Fruit fly (Drosophila melanogaster): ENCODE results near the gene Nsf2.

Nsf2 gene

dm6 chr3R:13793105-13793978 lies 44.4 kb downstream of the Nsf2 start:
- TF ChIP-seq bab1 (GFP tag; optimal IDR thresholded peaks at IDR 0.05), result no peak
- TF ChIP-seq CG7045 (GFP tag; optimal IDR thresholded peaks at IDR 0.05), result no peak
- no peak for TF ChIP-seq CG33017 (tag; optimal IDR thresholded peaks at IDR 0.05)
- no peak for TF ChIP-seq kay (GFP tag; ENCODE audit: borderline replicate concordance)
- TF ChIP-seq cnc (optimal IDR thresholded peaks at IDR 0.05), result no peak
- no peak for TF ChIP-seq CG12768 (GFP tag; optimal IDR thresholded peaks at IDR 0.05)
- TF ChIP-seq CG7101 (tag; optimal IDR thresholded peaks at IDR 0.05), result no peak
- no peak for TF ChIP-seq CG1620 (GFP tag; optimal IDR thresholded peaks at IDR 0.05)
- no peak for TF ChIP-seq CG5204 (GFP tag; optimal IDR thresholded peaks at IDR 0.05)
- no peak for TF ChIP-seq tj (GFP tag; optimal IDR thresholded peaks at IDR 0.05)
- TF ChIP-seq cic (GFP tag; optimal IDR thresholded peaks at IDR 0.05), result no peak
- no peak for TF ChIP-seq toe (GFP tag; optimal IDR thresholded peaks at IDR 0.05)

- TF ChIP-seq kay (GFP tag; ENCODE audit: borderline replicate concordance) (no peak), Clk (GFP tag; optimal IDR thresholded peaks at IDR 0.05) (no peak), CG11617 (GFP tag; optimal IDR thresholded peaks at IDR 0.05) (no peak), CG14711 (tag; optimal IDR thresholded peaks at IDR 0.05) (no peak), pad (GFP tag; optimal IDR thresholded peaks at IDR 0.05) (no peak), Crg-1 (GFP tag; optimal IDR thresholded peaks at IDR 0.05) (no peak), CG7101 (tag; optimal IDR thresholded peaks at IDR 0.05) (no peak), CG7045 (GFP tag; optimal IDR thresholded peaks at IDR 0.05) (no peak), bab1 (GFP tag; optimal IDR thresholded peaks at IDR 0.05) (no peak), Mnt (GFP tag; optimal IDR thresholded peaks at IDR 0.05) (no peak), ovo (GFP tag; optimal IDR thresholded peaks at IDR 0.05) (no peak), Hr96 (GFP tag; optimal IDR thresholded peaks at IDR 0.05) (no peak), CG1620 (GFP tag; optimal IDR thresholded peaks at IDR 0.05) (no peak), tj (GFP tag; optimal IDR thresholded peaks at IDR 0.05) (no peak), cic (GFP tag; optimal IDR thresholded peaks at IDR 0.05) (no peak), CG5204 (GFP tag; optimal IDR thresholded peaks at IDR 0.05) (no peak), CG33017 (tag; optimal IDR thresholded peaks at IDR 0.05) (no peak), toe (GFP tag; optimal IDR thresholded peaks at IDR 0.05) (no peak), CG12768 (GFP tag; optimal IDR thresholded peaks at IDR 0.05) (no peak)
Observed at dm6 chr3R:13790820-13791219, 47.0 kb downstream of the Nsf2 start.

- no peak for TF ChIP-seq Crg-1 (GFP tag; optimal IDR thresholded peaks at IDR 0.05)
Observed at dm6 chr3R:13789617-13790277, 48.0 kb downstream of the Nsf2 start.

dm6 chr3R:13788672-13789071 lies 49.1 kb downstream of the Nsf2 start:
- TF ChIP-seq pad (GFP tag; optimal IDR thresholded peaks at IDR 0.05), result no peak
- no peak for TF ChIP-seq CG7101 (tag; optimal IDR thresholded peaks at IDR 0.05)
- no peak for TF ChIP-seq Hr96 (GFP tag; optimal IDR thresholded peaks at IDR 0.05)
- TF ChIP-seq Clk (GFP tag; optimal IDR thresholded peaks at IDR 0.05), result no peak
- TF ChIP-seq cic (GFP tag; optimal IDR thresholded peaks at IDR 0.05), result no peak
- TF ChIP-seq CG14711 (tag; optimal IDR thresholded peaks at IDR 0.05), result no peak

- TF ChIP-seq Crg-1 (GFP tag; optimal IDR thresholded peaks at IDR 0.05) (no peak), CG33017 (tag; optimal IDR thresholded peaks at IDR 0.05) (no peak), cnc (optimal IDR thresholded peaks at IDR 0.05) (no peak), kay (GFP tag; ENCODE audit: borderline replicate concordance) (no peak), Mnt (GFP tag; optimal IDR thresholded peaks at IDR 0.05) (no peak), pad (GFP tag; optimal IDR thresholded peaks at IDR 0.05) (no peak), CG12768 (GFP tag; optimal IDR thresholded peaks at IDR 0.05) (no peak)
Observed at dm6 chr3R:13788224-13788623, 49.6 kb downstream of the Nsf2 start.

- TF ChIP-seq CG1620 (GFP tag; optimal IDR thresholded peaks at IDR 0.05) (no peak), CG14711 (tag; optimal IDR thresholded peaks at IDR 0.05) (no peak), kay (GFP tag; ENCODE audit: borderline replicate concordance) (no peak), Hr96 (GFP tag; optimal IDR thresholded peaks at IDR 0.05) (no peak), cic (GFP tag; optimal IDR thresholded peaks at IDR 0.05) (no peak), CG33017 (tag; optimal IDR thresholded peaks at IDR 0.05) (no peak), pad (GFP tag; optimal IDR thresholded peaks at IDR 0.05) (no peak), tj (GFP tag; optimal IDR thresholded peaks at IDR 0.05) (no peak), Crg-1 (GFP tag; optimal IDR thresholded peaks at IDR 0.05) (no peak), CG5204 (GFP tag; optimal IDR thresholded peaks at IDR 0.05) (no peak), CG12768 (GFP tag; optimal IDR thresholded peaks at IDR 0.05) (no peak), CG7045 (GFP tag; optimal IDR thresholded peaks at IDR 0.05) (no peak), bab1 (GFP tag; optimal IDR thresholded peaks at IDR 0.05) (no peak), ovo (GFP tag; optimal IDR thresholded peaks at IDR 0.05) (no peak), CG7101 (tag; optimal IDR thresholded peaks at IDR 0.05) (no peak), Mnt (GFP tag; optimal IDR thresholded peaks at IDR 0.05) (no peak)
Observed at dm6 chr3R:13785895-13786294, 51.9 kb downstream of the Nsf2 start.

All from whole organism, adult.